Fruit fly (Drosophila melanogaster) whole organism, embryonic: Measurements from ENCODE around the gene PIG-Wb.
A peak's percentile ranks its signal among the peaks of the same experiment; 100 is the strongest.

Experiments used
- BtbVII ChIP-seq: fragments of 200-800 bp; sonication (Bioruptor generic); optimal IDR thresholded peaks from 3 replicates; lab custom pipeline; 2017; ENCODE audit warnings: missing biosample characterization, mild to moderate bottlenecking, missing genetic modification characterization
- CG10462 ChIP-seq: fragments of 200-800 bp; sonication (Bioruptor generic); optimal IDR thresholded peaks from 2 replicates; lab custom pipeline; 2016; ENCODE audit warnings: missing biosample characterization, missing genetic modification characterization
- CG10654 ChIP-seq: fragments of 200-800 bp; sonication (Bioruptor generic); optimal IDR thresholded peaks from 2 replicates; lab custom pipeline; 2016; ENCODE audit warnings: missing biosample characterization, missing genetic modification characterization
- CG12236 ChIP-seq: fragments of 200-800 bp; sonication (Bioruptor generic); optimal IDR thresholded peaks from 2 replicates; lab custom pipeline; 2016; ENCODE audit warnings: missing biosample characterization, missing genetic modification characterization
- CG13424 ChIP-seq: fragments of 200-800 bp; sonication (Bioruptor generic); optimal IDR thresholded peaks from 2 replicates; lab custom pipeline; 2019; ENCODE audit warnings: missing biosample characterization, mild to moderate bottlenecking, missing genetic modification characterization, moderate library complexity
- CG14441 ChIP-seq: fragments of 200-800 bp; sonication (Bioruptor generic); IDR thresholded peaks from 2 replicates; pipeline ENCODE4 v1.3.6; 2022; ENCODE audit warnings: missing biosample characterization, missing genetic modification characterization
- CG14860 ChIP-seq: fragments of 200-800 bp; sonication (Bioruptor generic); IDR thresholded peaks from 3 replicates; pipeline ENCODE4 v1.3.6; 2022; ENCODE audit warnings: missing biosample characterization, missing genetic modification characterization; ENCODE audit not compliant: partially characterized antibody
- CG15073 ChIP-seq: fragments of 200-800 bp; sonication (Bioruptor generic); optimal IDR thresholded peaks from 2 replicates; lab custom pipeline; 2016; ENCODE audit warnings: missing biosample characterization, missing genetic modification characterization
- CG15696 ChIP-seq: fragments of 200-800 bp; sonication (Bioruptor generic); optimal IDR thresholded peaks from 2 replicates; lab custom pipeline; 2019; ENCODE audit warnings: missing biosample characterization, mild to moderate bottlenecking, missing genetic modification characterization, moderate library complexity
- CG1602 ChIP-seq: fragments of 200-800 bp; sonication (Bioruptor generic); optimal IDR thresholded peaks from 3 replicates; lab custom pipeline; 2016; ENCODE audit warnings: missing biosample characterization, missing genetic modification characterization
- CG16779 ChIP-seq: fragments of 200-800 bp; sonication (Bioruptor generic); IDR thresholded peaks from 2 replicates; pipeline ENCODE4 v1.3.6; 2022; ENCODE audit warnings: missing biosample characterization, missing genetic modification characterization
- CG17612 ChIP-seq: fragments of 200-800 bp; sonication (Bioruptor generic); IDR thresholded peaks from 2 replicates; pipeline ENCODE4 v1.3.6; 2022; ENCODE audit warnings: missing biosample characterization, missing genetic modification characterization
- CG31224 ChIP-seq: fragments of 200-800 bp; sonication (Bioruptor generic); IDR thresholded peaks from 2 replicates; pipeline ENCODE4 v1.3.6; 2022; ENCODE audit warnings: missing biosample characterization, missing genetic modification characterization
- CG3847 ChIP-seq: fragments of 200-800 bp; sonication (Bioruptor generic); IDR thresholded peaks from 2 replicates; pipeline ENCODE4 v1.3.6; 2022; ENCODE audit warnings: missing biosample characterization, missing genetic modification characterization
- CG3995 ChIP-seq: fragments of 200-800 bp; sonication (Bioruptor generic); optimal IDR thresholded peaks from 3 replicates; lab custom pipeline; 2016; ENCODE audit warnings: missing biosample characterization, missing genetic modification characterization
- CG4360 ChIP-seq: fragments of 200-800 bp; sonication (Bioruptor generic); IDR thresholded peaks from 2 replicates; pipeline ENCODE4 v1.3.6; 2022; ENCODE audit warnings: missing biosample characterization, missing genetic modification characterization
- CG7357 ChIP-seq: fragments of 200-800 bp; sonication (Bioruptor generic); IDR thresholded peaks from 3 replicates; pipeline ENCODE4 v1.3.6; 2022; ENCODE audit warnings: missing biosample characterization, missing genetic modification characterization
- CG8924 ChIP-seq: fragments of 200-800 bp; optimal IDR thresholded peaks from 3 replicates; lab custom pipeline; 2019; ENCODE audit warnings: missing biosample characterization, mild to moderate bottlenecking, missing genetic modification characterization, moderate library complexity
- Dll ChIP-seq: fragments of 200-800 bp; sonication (Bioruptor generic); IDR thresholded peaks from 4 replicates; pipeline ENCODE4 v1.3.6; 2022; ENCODE audit warnings: missing biosample characterization, missing genetic modification characterization; ENCODE audit not compliant: partially characterized antibody
- E2f1 ChIP-seq: fragments of 200-800 bp; sonication (Bioruptor generic); IDR thresholded peaks from 2 replicates; pipeline ENCODE4 v1.3.6; 2022; ENCODE audit warnings: missing biosample characterization, missing genetic modification characterization
- Elba2 ChIP-seq: fragments of 200-800 bp; sonication (Bioruptor generic); optimal IDR thresholded peaks from 3 replicates; lab custom pipeline; 2016; ENCODE audit warnings: missing biosample characterization, missing genetic modification characterization
- H15 ChIP-seq: fragments of 200-800 bp; sonication (Bioruptor generic); IDR thresholded peaks from 3 replicates; pipeline ENCODE4 v1.3.6; 2022; ENCODE audit warnings: missing biosample characterization, missing genetic modification characterization
- Hr51 ChIP-seq, 2 experiments: fragments of 200-800 bp; sonication (Bioruptor generic); optimal IDR thresholded peaks; 2 replicates in 1 of 2; 3 replicates in 1 of 2; lab custom pipeline; 2016 to 2018; ENCODE audit warnings: missing biosample characterization in 2 of 2, missing genetic modification characterization in 2 of 2, mild to moderate bottlenecking in 1 of 2, moderate library complexity in 1 of 2
- Jarid2 ChIP-seq: fragments of 200-800 bp; sonication (Bioruptor generic); optimal IDR thresholded peaks from 3 replicates; lab custom pipeline; 2017; ENCODE audit warnings: mild to moderate bottlenecking, missing biosample characterization, missing genetic modification reagents, missing genetic modification characterization
- Lpt ChIP-seq: fragments of >200 bp; optimal IDR thresholded peaks from 2 replicates; lab custom pipeline; 2018; ENCODE audit warnings: missing biosample characterization, missing genetic modification characterization
- MTF-1 ChIP-seq: fragments of 200-800 bp; sonication (Bioruptor generic); optimal IDR thresholded peaks from 2 replicates; lab custom pipeline; 2018; ENCODE audit warnings: missing biosample characterization, mild to moderate bottlenecking, missing genetic modification characterization, borderline replicate concordance
- Med ChIP-seq: fragments of 200-800 bp; sonication (Bioruptor generic); peaks from one replicate; lab custom pipeline; 2016; ENCODE audit warnings: missing biosample characterization, missing genetic modification characterization, mild to moderate bottlenecking, inconsistent platforms, moderate library complexity
- Mes4 ChIP-seq: fragments of 200-800 bp; sonication (Bioruptor generic); optimal IDR thresholded peaks from 2 replicates; lab custom pipeline; 2016; ENCODE audit warnings: missing biosample characterization, missing genetic modification characterization
- TFAM ChIP-seq: fragments of 200-800 bp; sonication (Bioruptor generic); optimal IDR thresholded peaks from 2 replicates; lab custom pipeline; 2017; ENCODE audit warnings: missing biosample characterization, missing genetic modification characterization, inconsistent platforms
- Xbp1 ChIP-seq: fragments of 200-800 bp; sonication (Bioruptor generic); optimal IDR thresholded peaks from 3 replicates; lab custom pipeline; 2016; ENCODE audit warnings: missing biosample characterization, mild to moderate bottlenecking, missing genetic modification characterization
- abd-A ChIP-seq: fragments of 200-800 bp; sonication (Bioruptor generic); optimal IDR thresholded peaks from 3 replicates; lab custom pipeline; 2019; ENCODE audit warnings: missing biosample characterization, mild to moderate bottlenecking, missing genetic modification characterization, moderate library complexity
- btn ChIP-seq: fragments of 200-800 bp; sonication (Bioruptor generic); optimal IDR thresholded peaks from 2 replicates; lab custom pipeline; 2016; ENCODE audit warnings: missing biosample characterization, missing genetic modification characterization
- cato ChIP-seq: fragments of 200-800 bp; sonication (Bioruptor generic); optimal IDR thresholded peaks from 2 replicates; lab custom pipeline; 2016; ENCODE audit warnings: missing biosample characterization, missing genetic modification characterization, borderline replicate concordance
- danr ChIP-seq: fragments of 200-800 bp; sonication (Bioruptor generic); IDR thresholded peaks from 2 replicates; pipeline ENCODE4 v1.3.6; 2022; ENCODE audit warnings: missing biosample characterization, missing genetic modification characterization
- fd102C ChIP-seq: fragments of 200-800 bp; sonication (Bioruptor generic); optimal IDR thresholded peaks from 2 replicates; lab custom pipeline; 2018; ENCODE audit warnings: missing biosample characterization, mild to moderate bottlenecking, missing genetic modification characterization, moderate library complexity
- fd3F ChIP-seq: fragments of 200-800 bp; sonication (Bioruptor generic); optimal IDR thresholded peaks from 2 replicates; lab custom pipeline; 2018; ENCODE audit warnings: missing biosample characterization, mild to moderate bottlenecking, missing genetic modification characterization, moderate library complexity
- fd64A ChIP-seq: fragments of 200-800 bp; sonication (Bioruptor generic); optimal IDR thresholded peaks from 3 replicates; lab custom pipeline; 2018; ENCODE audit warnings: missing biosample characterization, mild to moderate bottlenecking, missing genetic modification characterization
- grau ChIP-seq: fragments of 200-800 bp; optimal IDR thresholded peaks from 3 replicates; lab custom pipeline; 2019; ENCODE audit warnings: missing biosample characterization, mild to moderate bottlenecking, missing genetic modification characterization, moderate library complexity
- inv ChIP-seq: fragments of 200-800 bp; sonication (Bioruptor generic); IDR thresholded peaks from 2 replicates; pipeline ENCODE4 v1.3.6; 2022; ENCODE audit warnings: missing biosample characterization, missing genetic modification characterization; ENCODE audit not compliant: partially characterized antibody
- jumu ChIP-seq: fragments of 200-800 bp; sonication (Bioruptor generic); optimal IDR thresholded peaks from 3 replicates; lab custom pipeline; 2016; ENCODE audit warnings: missing biosample characterization, missing genetic modification characterization
- ranshi ChIP-seq: fragments of 200-800 bp; sonication (Bioruptor generic); IDR thresholded peaks from 2 replicates; pipeline ENCODE4 v1.3.6; 2022; ENCODE audit warnings: missing biosample characterization, missing genetic modification characterization
- scrt ChIP-seq: fragments of 200-800 bp; sonication (Bioruptor generic); optimal IDR thresholded peaks from 2 replicates; lab custom pipeline; 2018; ENCODE audit warnings: missing biosample characterization, mild to moderate bottlenecking, missing genetic modification characterization, moderate library complexity
- seq ChIP-seq: fragments of 200-800 bp; sonication (Bioruptor generic); IDR thresholded peaks from 2 replicates; pipeline ENCODE4 v1.3.6; 2022; ENCODE audit warnings: missing biosample characterization, missing genetic modification characterization
- sim ChIP-seq: fragments of 200-800 bp; sonication (Bioruptor generic); IDR thresholded peaks from 2 replicates; pipeline ENCODE4 v1.3.6; 2022; ENCODE audit warnings: missing biosample characterization, missing genetic modification characterization
- slou ChIP-seq: fragments of 200-800 bp; sonication (Bioruptor generic); optimal IDR thresholded peaks from 3 replicates; lab custom pipeline; 2016; ENCODE audit warnings: missing biosample characterization, missing genetic modification characterization
- ssp ChIP-seq: fragments of 200-800 bp; sonication (Bioruptor generic); IDR thresholded peaks from 2 replicates; pipeline ENCODE4 v1.3.6; 2022; ENCODE audit warnings: missing biosample characterization, missing genetic modification characterization
- trh ChIP-seq: fragments of 200-800 bp; sonication (Bioruptor generic); optimal IDR thresholded peaks from 2 replicates; lab custom pipeline; 2016; ENCODE audit warnings: missing biosample characterization, missing genetic modification characterization
- yki ChIP-seq: fragments of >200 bp; optimal IDR thresholded peaks from 3 replicates; lab custom pipeline; 2018
- z ChIP-seq: fragments of 200-800 bp; sonication (Bioruptor generic); IDR thresholded peaks from 3 replicates; pipeline ENCODE4 v1.3.6; 2022; ENCODE audit warnings: missing biosample characterization, missing genetic modification characterization
- zen ChIP-seq: fragments of 200-800 bp; sonication (Bioruptor generic); optimal IDR thresholded peaks from 3 replicates; lab custom pipeline; 2018; ENCODE audit warnings: missing biosample characterization, mild to moderate bottlenecking, missing genetic modification characterization, moderate library complexity
- zfh1 ChIP-seq: fragments of 200-800 bp; sonication (Bioruptor generic); IDR thresholded peaks from 3 replicates; pipeline ENCODE4 v1.3.6; 2022; ENCODE audit warnings: missing biosample characterization, missing genetic modification characterization

Gene PIG-Wb

dm6 chr3L:1702367-1702927 lies 35.5 kb downstream of the PIG-Wb start, which contains the start of gene CG13931 (continued):
- no peak for TF ChIP-seq inv (GFP tag; lab: Robert Waterston, UW)
- TF ChIP-seq CG17612 (GFP tag; lab: Robert Waterston, UW), result no peak
- no peak for TF ChIP-seq Lpt
- TF ChIP-seq Jarid2 (GFP tag; lab: Kevin White, UChicago), result no peak
- TF ChIP-seq Dll (GFP tag; lab: Robert Waterston, UW), result no peak
- no peak for TF ChIP-seq yki (lab: Kevin White, UChicago)
- no peak for TF ChIP-seq BtbVII (GFP tag; lab: Kevin White, UChicago)
- no peak for TF ChIP-seq fd3F (GFP tag; lab: Kevin White, UChicago)
- no peak for TF ChIP-seq CG31224
- TF ChIP-seq Hr51 (GFP tag; optimal IDR thresholded peaks at IDR 0.05; lab: Kevin White, UChicago), result peak in 1 of 2 experiments; percentile 17
- TF ChIP-seq E2f1 (GFP tag; lab: Robert Waterston, UW), result 0 out of 2 replicates have a peak, but pooled peaks have one; percentile 13
- TF ChIP-seq zfh1 (GFP tag; lab: Robert Waterston, UW), result peak; percentile 53; the same call in 1 of the 3 replicates
- no peak for TF ChIP-seq CG16779 (GFP tag; lab: Robert Waterston, UW)
- TF ChIP-seq CG3847 (GFP tag; lab: Robert Waterston, UW), result no peak
- TF ChIP-seq danr (GFP tag; lab: Robert Waterston, UW), result peak; percentile 13; the same call in 1 of the 2 replicates
- TF ChIP-seq CG4360 (GFP tag; lab: Robert Waterston, UW), result no peak
- TF ChIP-seq CG10654, result no peak
- TF ChIP-seq CG12236 (GFP tag; lab: Kevin White, UChicago), result no peak
- 0 out of 3 replicates have a peak, but pooled peaks have one; percentile 16 for TF ChIP-seq CG7357
- no peak for TF ChIP-seq CG13424 (tag; lab: Kevin White, UChicago)
- TF ChIP-seq ssp (GFP tag; lab: Robert Waterston, UW), result no peak
- TF ChIP-seq scrt (GFP tag; lab: Kevin White, UChicago), result no peak
- no peak for TF ChIP-seq trh
- no peak for TF ChIP-seq sim (GFP tag; lab: Robert Waterston, UW)
- TF ChIP-seq slou (GFP tag; lab: Kevin White, UChicago), result no peak
- TF ChIP-seq z, result no peak
- no peak for TF ChIP-seq MTF-1 (GFP tag; lab: Kevin White, UChicago)
- TF ChIP-seq Mes4 (GFP tag; lab: Kevin White, UChicago), result no peak
- peak; percentile 22 for TF ChIP-seq CG15696 (tag; lab: Kevin White, UChicago)
- TF ChIP-seq TFAM (GFP tag; lab: Kevin White, UChicago), result no peak
- 0 out of 2 replicates have a peak, but pooled peaks have one; percentile 31 for TF ChIP-seq CG14441 (GFP tag; lab: Robert Waterston, UW)
- TF ChIP-seq Elba2 (GFP tag; lab: Kevin White, UChicago), result no peak
- no peak for TF ChIP-seq H15
- TF ChIP-seq ranshi (GFP tag; lab: Robert Waterston, UW), result no peak; the same call in 1 of the 2 replicates
- TF ChIP-seq fd64A (GFP tag; lab: Kevin White, UChicago), result no peak
- peak; percentile 3 for TF ChIP-seq CG8924 (tag; lab: Kevin White, UChicago)
- TF ChIP-seq zen (tag; lab: Kevin White, UChicago), result peak; percentile 48
- no peak for TF ChIP-seq abd-A (tag; lab: Kevin White, UChicago)
- TF ChIP-seq cato (GFP tag; lab: Kevin White, UChicago), result no peak
- no peak for TF ChIP-seq grau (tag; lab: Kevin White, UChicago)
- no peak for TF ChIP-seq CG15073 (GFP tag; lab: Kevin White, UChicago)
- TF ChIP-seq Med (GFP tag; lab: Kevin White, UChicago), result peak; percentile 77
- no peak for TF ChIP-seq fd102C
- TF ChIP-seq btn (GFP tag; lab: Kevin White, UChicago), result no peak
- TF ChIP-seq jumu (GFP tag; lab: Kevin White, UChicago), result no peak
- TF ChIP-seq seq (GFP tag; lab: Robert Waterston, UW), result no peak
- no peak for TF ChIP-seq CG3995 (GFP tag; lab: Kevin White, UChicago)
- peak; percentile 53 for TF ChIP-seq Xbp1 (GFP tag; lab: Kevin White, UChicago)
- TF ChIP-seq CG1602 (GFP tag; lab: Kevin White, UChicago), result peak; percentile 13
- TF ChIP-seq CG14860, result no peak
- TF ChIP-seq CG10462 (GFP tag; lab: Kevin White, UChicago), result no peak
